Worm (Caenorhabditis elegans) whole organism, L1 larva: Measurements from ENCODE around the gene brd-1.

Source experiments
- C04F5.9 ChIP-seq: sonication (generic microtip); optimal IDR thresholded peaks from 2 replicates; lab custom pipeline; 2016; ENCODE audit warnings: missing genetic modification characterization, missing compliant biosample characterization
- C16A3.4 ChIP-seq: fragments of 150-350 bp; optimal IDR thresholded peaks from 2 replicates; lab custom pipeline; 2014; ENCODE audit warnings: missing biosample characterization, missing genetic modification characterization
- F16B12.6 ChIP-seq: fragments of 150-350 bp; optimal IDR thresholded peaks from 2 replicates; lab custom pipeline; 2014; ENCODE audit warnings: missing biosample characterization, missing genetic modification characterization
- Y116A8C.19 ChIP-seq: sonication (generic microtip); optimal IDR thresholded peaks from 2 replicates; lab custom pipeline; 2016; ENCODE audit warnings: missing compliant biosample characterization, missing genetic modification characterization, borderline replicate concordance
- aha-1 ChIP-seq: fragments of 150-350 bp; optimal IDR thresholded peaks from 2 replicates; lab custom pipeline; 2014; ENCODE audit warnings: missing biosample characterization, missing genetic modification characterization
- aly-2 ChIP-seq: fragments of 150-350 bp; optimal IDR thresholded peaks from 2 replicates; lab custom pipeline; 2014; ENCODE audit warnings: missing biosample characterization, missing genetic modification characterization
- ama-1 ChIP-seq: fragments of 150-350 bp; optimal IDR thresholded peaks from 2 replicates; lab custom pipeline; 2014
- ceh-8 ChIP-seq: fragments of 200-800 bp; sonication (Bioruptor generic); optimal IDR thresholded peaks from 2 replicates; lab custom pipeline; 2018; ENCODE audit warnings: mild to moderate bottlenecking, missing genetic modification characterization, moderate library complexity, missing compliant biosample characterization
- ceh-88 ChIP-seq: fragments of 200-800 bp; sonication (Bioruptor generic); IDR thresholded peaks from 2 replicates; pipeline ENCODE4 v1.3.6; 2022; ENCODE audit warnings: missing genetic modification characterization, missing compliant biosample characterization
- ceh-90 ChIP-seq: sonication (generic microtip); optimal IDR thresholded peaks from 2 replicates; lab custom pipeline; 2016; ENCODE audit warnings: missing genetic modification characterization, missing compliant biosample characterization
- ces-1 ChIP-seq: fragments of 150-350 bp; optimal IDR thresholded peaks from 2 replicates; lab custom pipeline; 2014; ENCODE audit warnings: missing biosample characterization, missing genetic modification reagents, missing genetic modification characterization
- efl-1 ChIP-seq, 4 experiments: fragments of 150-350 bp; optimal IDR thresholded peaks in 3 of 4; peaks in 1 of 4; 1 replicate in 1 of 4; 2 replicates in 3 of 4; lab custom pipeline; 2014; ENCODE audit warnings: missing biosample characterization in 2 of 4, missing genetic modification characterization in 2 of 4, missing genetic modification reagents in 2 of 4
- efl-3 ChIP-seq: fragments of 200-800 bp; sonication (Bioruptor generic); optimal IDR thresholded peaks from 2 replicates; lab custom pipeline; 2018; ENCODE audit warnings: mild to moderate bottlenecking, missing genetic modification characterization, missing compliant biosample characterization
- egl-13 ChIP-seq: sonication (generic microtip); optimal IDR thresholded peaks from 2 replicates; lab custom pipeline; 2016; ENCODE audit warnings: missing genotype, missing genetic modification reagents, missing genetic modification characterization, missing compliant biosample characterization
- egl-27 ChIP-seq, 2 experiments: fragments of 150-350 bp in 1 of 2; sonication (generic microtip); optimal IDR thresholded peaks; 3 replicates each; lab custom pipeline; 2017 to 2018; ENCODE audit warnings: missing biosample characterization in 2 of 2, missing genetic modification characterization in 2 of 2, missing genetic modification reagents in 2 of 2
- elt-3 ChIP-seq, 6 experiments: fragments of 150-350 bp in 1 of 6; sonication (generic microtip); optimal IDR thresholded peaks; 2 replicates each; lab custom pipeline; 2017 to 2018; ENCODE audit warnings: missing biosample characterization in 6 of 6, missing genetic modification characterization in 6 of 6, inconsistent platforms in 1 of 6
- ets-5 ChIP-seq: fragments of 200-800 bp; sonication (Bioruptor generic); IDR thresholded peaks from 2 replicates; pipeline ENCODE4 v1.3.6; 2022; ENCODE audit warnings: missing genetic modification characterization, missing compliant biosample characterization
- fkh-10 ChIP-seq: sonication (generic microtip); optimal IDR thresholded peaks from 2 replicates; lab custom pipeline; 2017; ENCODE audit warnings: missing biosample characterization, missing genetic modification reagents, missing genetic modification characterization
- fkh-8 ChIP-seq: sonication (generic microtip); optimal IDR thresholded peaks from 2 replicates; lab custom pipeline; 2016; ENCODE audit warnings: mild to moderate bottlenecking, missing genetic modification characterization, missing compliant biosample characterization
- fos-1 ChIP-seq: fragments of 150-350 bp; optimal IDR thresholded peaks from 2 replicates; lab custom pipeline; 2014; ENCODE audit warnings: missing biosample characterization, missing genetic modification characterization
- grh-1 ChIP-seq: fragments of 200-800 bp; sonication (Bioruptor generic); IDR thresholded peaks from 2 replicates; pipeline ENCODE4 v1.3.6; 2022; ENCODE audit warnings: missing genetic modification reagents, missing genetic modification characterization, missing compliant biosample characterization
- irx-1 ChIP-seq: sonication (generic microtip); optimal IDR thresholded peaks from 2 replicates; lab custom pipeline; 2016; ENCODE audit warnings: missing genetic modification characterization, missing compliant biosample characterization
- isw-1 ChIP-seq: fragments of 200-800 bp; sonication (Bioruptor generic); IDR thresholded peaks from 2 replicates; pipeline ENCODE4 v1.3.6; 2022; ENCODE audit warnings: missing genetic modification characterization, missing compliant biosample characterization
- lin-13 ChIP-seq: fragments of 150-350 bp; optimal IDR thresholded peaks from 2 replicates; lab custom pipeline; 2014; ENCODE audit warnings: missing biosample characterization, missing genetic modification reagents, missing genetic modification characterization
- lin-14 ChIP-seq: fragments of 200-800 bp; sonication (Bioruptor generic); optimal IDR thresholded peaks from 2 replicates; lab custom pipeline; 2018; ENCODE audit warnings: mild to moderate bottlenecking, missing genetic modification characterization, moderate library complexity, missing compliant biosample characterization
- lin-15B ChIP-seq: fragments of 150-350 bp; sonication (generic microtip); optimal IDR thresholded peaks from 3 replicates; lab custom pipeline; 2014; ENCODE audit warnings: missing biosample characterization, missing genetic modification characterization
- lin-35 ChIP-seq, 2 experiments: fragments of 150-350 bp; optimal IDR thresholded peaks; 2 replicates each; lab custom pipeline; 2014; ENCODE audit warnings: missing biosample characterization in 2 of 2, missing genetic modification characterization in 2 of 2, missing genetic modification reagents in 2 of 2
- lin-39 ChIP-seq: fragments of 150-350 bp; optimal IDR thresholded peaks from 2 replicates; lab custom pipeline; 2014; ENCODE audit warnings: missing biosample characterization, missing genetic modification reagents, missing genetic modification characterization
- lsy-2 ChIP-seq, 2 experiments: fragments of 150-350 bp; optimal IDR thresholded peaks; 2 replicates each; lab custom pipeline; 2014; ENCODE audit warnings: missing biosample characterization in 2 of 2, missing genetic modification characterization in 2 of 2
- mab-9 ChIP-seq: fragments of 200-800 bp; sonication (Bioruptor generic); IDR thresholded peaks from 2 replicates; pipeline ENCODE4 v1.3.6; 2022; ENCODE audit warnings: missing genetic modification reagents, missing genetic modification characterization, missing compliant biosample characterization
- mdl-1 ChIP-seq, 2 experiments: fragments of 150-350 bp; optimal IDR thresholded peaks; 2 replicates each; lab custom pipeline; 2014 to 2017; ENCODE audit warnings: missing biosample characterization in 2 of 2, missing genetic modification characterization in 2 of 2, inconsistent platforms in 1 of 2
- nhr-19 ChIP-seq: fragments of 200-800 bp; sonication (Bioruptor generic); conservative IDR thresholded peaks from 2 replicates; pipeline ENCODE4 v1.3.6; 2022; ENCODE audit warnings: missing genetic modification characterization, missing compliant biosample characterization
- nhr-20 ChIP-seq: sonication (generic microtip); optimal IDR thresholded peaks from 2 replicates; lab custom pipeline; 2016; ENCODE audit warnings: mild to moderate bottlenecking, missing genetic modification characterization, missing compliant biosample characterization
- nhr-237 ChIP-seq: fragments of 150-350 bp; optimal IDR thresholded peaks from 2 replicates; lab custom pipeline; 2014; ENCODE audit warnings: missing biosample characterization, missing genetic modification characterization
- nhr-71 ChIP-seq: sonication (generic microtip); optimal IDR thresholded peaks from 2 replicates; lab custom pipeline; 2016; ENCODE audit warnings: mild to moderate bottlenecking, missing genetic modification characterization, moderate library complexity, missing compliant biosample characterization
- nhr-76 ChIP-seq: sonication (generic microtip); optimal IDR thresholded peaks from 2 replicates; lab custom pipeline; 2017; ENCODE audit warnings: missing biosample characterization, missing genetic modification characterization
- nhr-85 ChIP-seq: sonication (generic microtip); peaks from one replicate; lab custom pipeline; 2016; ENCODE audit warnings: missing genetic modification characterization, inconsistent platforms, missing compliant biosample characterization
- pag-3 ChIP-seq: sonication (generic microtip); optimal IDR thresholded peaks from 2 replicates; lab custom pipeline; 2017; ENCODE audit warnings: missing genetic modification characterization, mild to moderate bottlenecking, missing compliant biosample characterization, antibody characterized with exemption, borderline replicate concordance; ENCODE audit not compliant: insufficient read depth
- rnt-1 ChIP-seq: sonication (generic microtip); optimal IDR thresholded peaks from 2 replicates; lab custom pipeline; 2016; ENCODE audit warnings: mild to moderate bottlenecking, missing genetic modification characterization, moderate library complexity, missing compliant biosample characterization
- skn-1 ChIP-seq: fragments of 150-350 bp; optimal IDR thresholded peaks from 2 replicates; lab custom pipeline; 2014; ENCODE audit warnings: missing biosample characterization, missing genetic modification characterization
- snu-23 ChIP-seq: sonication (generic microtip); optimal IDR thresholded peaks from 2 replicates; lab custom pipeline; 2016; ENCODE audit warnings: missing genetic modification characterization, missing compliant biosample characterization
- sptf-1 ChIP-seq: fragments of 150-350 bp; optimal IDR thresholded peaks from 2 replicates; lab custom pipeline; 2014; ENCODE audit warnings: missing biosample characterization, missing genetic modification characterization
- sup-37 ChIP-seq: fragments of 200-800 bp; sonication (Bioruptor generic); optimal IDR thresholded peaks from 2 replicates; lab custom pipeline; 2018; ENCODE audit warnings: mild to moderate bottlenecking, missing genetic modification characterization, missing compliant biosample characterization
- swsn-7 ChIP-seq: sonication (generic microtip); optimal IDR thresholded peaks from 2 replicates; lab custom pipeline; 2016; ENCODE audit warnings: missing genetic modification characterization, missing compliant biosample characterization
- tbx-2 ChIP-seq: sonication (generic microtip); optimal IDR thresholded peaks from 2 replicates; lab custom pipeline; 2016; ENCODE audit warnings: missing genetic modification characterization, missing compliant biosample characterization
- tlp-1 ChIP-seq: fragments of 150-350 bp; optimal IDR thresholded peaks from 2 replicates; lab custom pipeline; 2014; ENCODE audit warnings: missing biosample characterization, missing genetic modification characterization
- unc-130 ChIP-seq: fragments of 150-350 bp; optimal IDR thresholded peaks from 2 replicates; lab custom pipeline; 2017; ENCODE audit warnings: missing biosample characterization, missing genetic modification characterization, inconsistent platforms
- unc-30 ChIP-seq: sonication (generic microtip); optimal IDR thresholded peaks from 2 replicates; lab custom pipeline; 2017; ENCODE audit warnings: missing biosample characterization, missing genetic modification characterization
- unc-62 ChIP-seq: fragments of 150-350 bp; optimal IDR thresholded peaks from 2 replicates; lab custom pipeline; 2014; ENCODE audit warnings: missing biosample characterization, missing genetic modification reagents, missing genetic modification characterization
- unc-98 ChIP-seq: fragments of 200-800 bp; sonication (Bioruptor generic); IDR thresholded peaks from 2 replicates; pipeline ENCODE4 v1.3.6; 2022; ENCODE audit warnings: missing genetic modification characterization, missing compliant biosample characterization
- xbp-1 ChIP-seq: sonication (generic microtip); optimal IDR thresholded peaks from 2 replicates; lab custom pipeline; 2016; ENCODE audit warnings: missing genetic modification characterization, missing compliant biosample characterization
- zip-4 ChIP-seq: fragments of 200-800 bp; sonication (Bioruptor generic); optimal IDR thresholded peaks from 2 replicates; lab custom pipeline; 2018; ENCODE audit warnings: mild to moderate bottlenecking, missing genetic modification characterization, moderate library complexity, missing compliant biosample characterization
- ztf-4 ChIP-seq: fragments of 150-350 bp; optimal IDR thresholded peaks from 2 replicates; lab custom pipeline; 2014; ENCODE audit warnings: missing biosample characterization, missing genetic modification characterization

brd-1 gene

DNA sequence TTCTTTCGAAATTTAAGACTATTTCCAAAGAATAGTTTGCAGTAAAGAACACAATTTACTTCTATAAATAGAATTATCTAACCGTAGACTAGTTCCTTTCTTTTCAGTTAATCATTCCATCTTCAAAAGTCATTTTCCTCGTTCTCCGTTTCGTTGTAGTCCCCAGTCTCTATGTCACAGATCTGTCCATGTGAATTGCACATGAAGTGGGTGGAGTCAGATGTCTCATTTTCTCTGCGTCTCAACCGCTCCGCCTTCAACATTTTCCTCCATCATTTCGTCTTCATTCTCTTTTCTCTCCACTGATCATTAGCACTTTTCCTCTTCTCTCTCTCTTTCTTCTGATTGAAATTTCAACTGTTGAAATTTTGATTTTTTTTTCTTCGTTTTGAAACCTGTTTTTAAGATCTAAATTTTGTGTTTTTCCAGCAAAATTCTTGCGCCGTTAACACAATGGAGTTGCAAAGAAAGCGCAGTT lies 8.3 kb upstream of the brd-1 start, which contains the start of gene T07E3.4 (continued):
- TF ChIP-seq ceh-90 = no peak
- TF ChIP-seq ama-1 (lab: Kevin White, UChicago) = peak; percentile 44
- TF ChIP-seq lin-35 (GFP tag; optimal IDR thresholded peaks at IDR 0.05; lab: Kevin White, UChicago) = peak; percentile 67 to 80
- TF ChIP-seq unc-62 (GFP tag; lab: Kevin White, UChicago) = no peak
- TF ChIP-seq unc-30 = no peak
- TF ChIP-seq egl-13 (tag; lab: Kevin White, UChicago) = no peak
- no peak for TF ChIP-seq sup-37 (GFP tag; lab: Kevin White, UChicago)
- no peak for TF ChIP-seq skn-1 (tag; lab: Kevin White, UChicago)
- no peak for TF ChIP-seq nhr-237 (tag; lab: Kevin White, UChicago)
- TF ChIP-seq fos-1 (tag; lab: Kevin White, UChicago) = peak; percentile 48
- no peak for TF ChIP-seq sptf-1
- peak; percentile 83 for TF ChIP-seq grh-1 (GFP tag; lab: Robert Waterston, UW)
- TF ChIP-seq aly-2 (tag; lab: Kevin White, UChicago) = no peak
- no peak for TF ChIP-seq ces-1
- no peak for TF ChIP-seq Y116A8C.19 (tag; lab: Kevin White, UChicago)
- TF ChIP-seq irx-1 (tag; lab: Kevin White, UChicago) = peak; percentile 61
- peak; percentile 10 to 55 for TF ChIP-seq egl-27 (tag; optimal IDR thresholded peaks at IDR 0.05; lab: Kevin White, UChicago)
- TF ChIP-seq elt-3 (tag; optimal IDR thresholded peaks at IDR 0.05; lab: Kevin White, UChicago) = peak in 4 of 6 experiments; percentile 20 to 94 (median 68)
- no peak for TF ChIP-seq unc-98 (GFP tag; lab: Robert Waterston, UW)
- TF ChIP-seq tbx-2 (tag; lab: Kevin White, UChicago) = peak; percentile 89
- peak; percentile 69 for TF ChIP-seq C04F5.9
- TF ChIP-seq ets-5 (GFP tag; lab: Robert Waterston, UW) = no peak
- peak; percentile 99 for TF ChIP-seq nhr-85 (tag; lab: Kevin White, UChicago)
- peak; percentile 91 for TF ChIP-seq rnt-1 (tag; lab: Kevin White, UChicago)
- peak; percentile 85 for TF ChIP-seq ztf-4
- peak; percentile 34 for TF ChIP-seq C16A3.4
- TF ChIP-seq lin-39 (tag; lab: Kevin White, UChicago) = peak; percentile 76
- TF ChIP-seq mab-9 (GFP tag; lab: Robert Waterston, UW) = no peak
- peak; percentile 95 for TF ChIP-seq unc-130 (tag; lab: Kevin White, UChicago)
- peak; percentile 82 to 88 for TF ChIP-seq lsy-2 (tag; optimal IDR thresholded peaks at IDR 0.05; lab: Kevin White, UChicago)
- peak; percentile 96 for TF ChIP-seq snu-23 (GFP tag; lab: Kevin White, UChicago)
- TF ChIP-seq fkh-10 (GFP tag; lab: Kevin White, UChicago) = no peak
- peak; percentile 33 for TF ChIP-seq F16B12.6 (tag; lab: Kevin White, UChicago)
- no peak for TF ChIP-seq lin-15B (tag; lab: Kevin White, UChicago)
- TF ChIP-seq tlp-1 (tag; lab: Kevin White, UChicago) = no peak
- TF ChIP-seq aha-1 (tag; lab: Kevin White, UChicago) = no peak
- TF ChIP-seq zip-4 (GFP tag; lab: Kevin White, UChicago) = no peak
- TF ChIP-seq mdl-1 (tag; optimal IDR thresholded peaks at IDR 0.05; lab: Kevin White, UChicago) = peak in 1 of 2 experiments; percentile 84
- no peak for TF ChIP-seq isw-1 (GFP tag; lab: Robert Waterston, UW)
- no peak for TF ChIP-seq efl-3 (GFP tag; lab: Kevin White, UChicago)
- peak; percentile 97 for TF ChIP-seq nhr-71 (tag; lab: Kevin White, UChicago)
- TF ChIP-seq nhr-76 = no peak
- TF ChIP-seq nhr-20 (tag; lab: Kevin White, UChicago) = peak; percentile 96
- peak; percentile 94 for TF ChIP-seq nhr-19 (GFP tag; lab: Robert Waterston, UW)
- peak; percentile 73 for TF ChIP-seq xbp-1
- TF ChIP-seq lin-13 (GFP tag; lab: Kevin White, UChicago) = peak; percentile 51
- no peak for TF ChIP-seq ceh-88 (GFP tag; lab: Robert Waterston, UW)
- TF ChIP-seq lin-14 (GFP tag; lab: Kevin White, UChicago) = peak; percentile 95
- TF ChIP-seq efl-1 (optimal IDR thresholded peaks at IDR 0.05; lab: Kevin White, UChicago) = peak; percentile 69
- TF ChIP-seq efl-1 (GFP tag; optimal IDR thresholded peaks at IDR 0.05 in 1 of 2; lab: Kevin White, UChicago) = peak; percentile 46 to 95
- no peak for TF ChIP-seq pag-3
- TF ChIP-seq swsn-7 = peak; percentile 82
- TF ChIP-seq ceh-8 = no peak
- TF ChIP-seq fkh-8 (tag; lab: Kevin White, UChicago) = peak; percentile 30
